Fruit fly (Drosophila melanogaster): ENCODE data around the gene RpS6.

RpS6 gene

dm6 chrX:7935798-7936572, 34.9 kb upstream of the RpS6 start, which contains the start of gene Ubr3 (continued):
- TF ChIP-seq NC2α (GFP tag; optimal IDR thresholded peaks at IDR 0.05), result no peak
- no peak for TF ChIP-seq psq (GFP tag; optimal IDR thresholded peaks at IDR 0.05)
- TF ChIP-seq Hand (GFP tag; optimal IDR thresholded peaks at IDR 0.05), result no peak
- no peak for TF ChIP-seq otp (GFP tag; IDR thresholded peaks at IDR 0.05)
- TF ChIP-seq NFAT (GFP tag; IDR thresholded peaks at IDR 0.05), result 0 out of 2 replicates have a peak, but pooled peaks have one; percentile 21
- TF ChIP-seq da (GFP tag; optimal IDR thresholded peaks at IDR 0.05), result no peak
- no peak for TF ChIP-seq bowl (GFP tag; IDR thresholded peaks at IDR 0.05)
- 0 out of 2 replicates have a peak, but pooled peaks have one; percentile 8 for TF ChIP-seq al (GFP tag; IDR thresholded peaks at IDR 0.05)
- no peak for TF ChIP-seq grn (GFP tag; optimal IDR thresholded peaks at IDR 0.05)
- peak; percentile 77 for TF ChIP-seq CG13287 (GFP tag; IDR thresholded peaks at IDR 0.05; ENCODE audit: partially characterized antibody)
- no peak for TF ChIP-seq GATAe (GFP tag; conservative IDR thresholded peaks at IDR 0.05)
- TF ChIP-seq lola (GFP tag; optimal IDR thresholded peaks at IDR 0.05), result no peak
- no peak for TF ChIP-seq en (GFP tag; optimal IDR thresholded peaks at IDR 0.05)
- no peak for TF ChIP-seq so (GFP tag; IDR thresholded peaks at IDR 0.05)
- TF ChIP-seq CG12236 (GFP tag; optimal IDR thresholded peaks at IDR 0.05), result no peak
- no peak for TF ChIP-seq pros (GFP tag; optimal IDR thresholded peaks at IDR 0.05)
- peak; percentile 59 for TF ChIP-seq ato (GFP tag; IDR thresholded peaks at IDR 0.05; ENCODE audit: partially characterized antibody)
- no peak for TF ChIP-seq dmrt11E (tag; optimal IDR thresholded peaks at IDR 0.05)
- TF ChIP-seq YL-1 (GFP tag; optimal IDR thresholded peaks at IDR 0.05), result peak; percentile 70
- TF ChIP-seq CG10959 (GFP tag; IDR thresholded peaks at IDR 0.05), result no peak
- TF ChIP-seq CG3838 (GFP tag; optimal IDR thresholded peaks at IDR 0.05), result no peak
- no peak for TF ChIP-seq CG17612 (GFP tag; IDR thresholded peaks at IDR 0.05)
- no peak for TF ChIP-seq CG15696 (tag; optimal IDR thresholded peaks at IDR 0.05)
- no peak for TF ChIP-seq HLH54F (GFP tag; optimal IDR thresholded peaks at IDR 0.05)
- no peak for TF ChIP-seq zf30C (GFP tag; optimal IDR thresholded peaks at IDR 0.05)
- TF ChIP-seq CG4282 (GFP tag; optimal IDR thresholded peaks at IDR 0.05), result no peak
- TF ChIP-seq CG17568 (GFP tag; optimal IDR thresholded peaks at IDR 0.05), result no peak
- TF ChIP-seq CG7839 (tag; optimal IDR thresholded peaks at IDR 0.05), result peak; percentile 5
- TF ChIP-seq gsb-n (tag; optimal IDR thresholded peaks at IDR 0.05), result no peak
- no peak for TF ChIP-seq CG10274 (GFP tag; optimal IDR thresholded peaks at IDR 0.05)
- no peak for TF ChIP-seq fd96Cb (tag; optimal IDR thresholded peaks at IDR 0.05)
- no peak for TF ChIP-seq Sox100B (GFP tag; optimal IDR thresholded peaks at IDR 0.05)
- TF ChIP-seq CG6175 (GFP tag; IDR thresholded peaks at IDR 0.05), result peak; percentile 90
- peak; percentile 91 for TF ChIP-seq Sin3A (optimal IDR thresholded peaks at IDR 0.05)
- TF ChIP-seq Dad (GFP tag; optimal IDR thresholded peaks at IDR 0.05), result no peak
- no peak for TF ChIP-seq lmd (GFP tag; IDR thresholded peaks at IDR 0.05)
- peak; percentile 95 for TF ChIP-seq CG8478 (optimal IDR thresholded peaks at IDR 0.05)
- TF ChIP-seq CG9932 (GFP tag; IDR thresholded peaks at IDR 0.05), result peak; percentile 44
- no peak for TF ChIP-seq salm (tag; optimal IDR thresholded peaks at IDR 0.05)
- TF ChIP-seq fd3F (GFP tag; optimal IDR thresholded peaks at IDR 0.05), result no peak
- no peak for TF ChIP-seq Ravus (GFP tag; IDR thresholded peaks at IDR 0.05)
- TF ChIP-seq insv (GFP tag; optimal IDR thresholded peaks at IDR 0.05), result peak in 1 of 2 experiments; percentile 13
- no peak for TF ChIP-seq odd (GFP tag; optimal IDR thresholded peaks at IDR 0.05)
- no peak for TF ChIP-seq eyg (GFP tag; optimal IDR thresholded peaks at IDR 0.05)
- no peak for TF ChIP-seq Camta (GFP tag; optimal IDR thresholded peaks at IDR 0.05)
- TF ChIP-seq ap (GFP tag; IDR thresholded peaks at IDR 0.05), result no peak
- no peak for TF ChIP-seq CG15479 (GFP tag; optimal IDR thresholded peaks at IDR 0.05)
- TF ChIP-seq cas (GFP tag; IDR thresholded peaks at IDR 0.05), result no peak
- no peak for TF ChIP-seq CG10654 (GFP tag; optimal IDR thresholded peaks at IDR 0.05)
- no peak for TF ChIP-seq toy (GFP tag; IDR thresholded peaks at IDR 0.05)
- no peak for TF ChIP-seq eve (GFP tag; optimal IDR thresholded peaks at IDR 0.05)

Measured in whole organism, embryonic.